Worm (Caenorhabditis elegans) whole organism, L4 larva: ENCODE data around the gene ada-2.

Experiments
- F49E8.2 ChIP-seq: sonication (generic microtip); optimal IDR thresholded peaks from 2 replicates; lab custom pipeline; 2016; ENCODE audit warnings: missing compliant biosample characterization, mild to moderate bottlenecking, missing genetic modification characterization, borderline replicate concordance
- R02D3.7 ChIP-seq: fragments of 150-350 bp; sonication (generic microtip); optimal IDR thresholded peaks from 3 replicates; lab custom pipeline; 2014; ENCODE audit warnings: missing biosample characterization, missing genetic modification characterization
- T20F7.1 ChIP-seq: fragments of 200-800 bp; sonication (Bioruptor generic); optimal IDR thresholded peaks from 2 replicates; lab custom pipeline; 2018; ENCODE audit warnings: mild to moderate bottlenecking, missing genetic modification characterization, missing compliant biosample characterization
- T26A8.4 ChIP-seq: fragments of 200-800 bp; sonication (Bioruptor generic); IDR thresholded peaks from 2 replicates; pipeline ENCODE4 v1.3.6; 2022; ENCODE audit warnings: missing genetic modification characterization, missing compliant biosample characterization
- Y5F2A.4 ChIP-seq: fragments of 200-800 bp; sonication (Bioruptor generic); optimal IDR thresholded peaks from 2 replicates; lab custom pipeline; 2018; ENCODE audit warnings: mild to moderate bottlenecking, missing genetic modification characterization, missing compliant biosample characterization
- ceh-28 ChIP-seq: fragments of 150-350 bp; optimal IDR thresholded peaks from 2 replicates; lab custom pipeline; 2014; ENCODE audit warnings: missing biosample characterization, missing genetic modification reagents, missing genetic modification characterization
- daf-16 ChIP-seq, 3 experiments: sonication (generic microtip); optimal IDR thresholded peaks; 2 replicates each; lab custom pipeline; 2016 to 2017; ENCODE audit warnings: missing genetic modification characterization in 3 of 3, missing genetic modification reagents in 3 of 3, mild to moderate bottlenecking in 2 of 3, missing compliant biosample characterization in 2 of 3, missing biosample characterization in 1 of 3, moderate library complexity in 1 of 3
- dmd-6 ChIP-seq: fragments of 200-800 bp; sonication (Bioruptor generic); IDR thresholded peaks from 2 replicates; pipeline ENCODE4 v1.3.6; 2022; ENCODE audit warnings: missing genetic modification reagents, missing genetic modification characterization, missing compliant biosample characterization
- dmd-9 ChIP-seq: fragments of 200-800 bp; sonication (Bioruptor generic); IDR thresholded peaks from 2 replicates; pipeline ENCODE4 v1.3.6; 2022; ENCODE audit warnings: missing genetic modification reagents, missing genetic modification characterization, missing compliant biosample characterization
- dve-1 ChIP-seq: sonication (generic microtip); optimal IDR thresholded peaks from 2 replicates; lab custom pipeline; 2017; ENCODE audit warnings: antibody characterized with exemption, mild to moderate bottlenecking, missing genetic modification characterization, missing compliant biosample characterization; ENCODE audit not compliant: insufficient read depth
- egl-43 ChIP-seq: fragments of 200-800 bp; sonication (Bioruptor generic); IDR thresholded peaks from 2 replicates; pipeline ENCODE4 v1.3.6; 2022; ENCODE audit warnings: missing genetic modification reagents, missing genetic modification characterization, missing compliant biosample characterization
- fos-1 ChIP-seq: fragments of 150-350 bp; optimal IDR thresholded peaks from 2 replicates; lab custom pipeline; 2014; ENCODE audit warnings: missing biosample characterization, missing genetic modification characterization
- hif-1 ChIP-seq, 2 experiments: sonication (generic microtip); optimal IDR thresholded peaks; 2 replicates each; lab custom pipeline; 2016 to 2017; ENCODE audit warnings: missing compliant biosample characterization in 2 of 2, missing genetic modification characterization in 2 of 2, missing genetic modification reagents in 2 of 2, missing genotype in 2 of 2, mild to moderate bottlenecking in 1 of 2
- hlh-11 ChIP-seq: fragments of 200-800 bp; sonication (Bioruptor generic); optimal IDR thresholded peaks from 2 replicates; lab custom pipeline; 2018; ENCODE audit warnings: mild to moderate bottlenecking, missing genetic modification characterization, missing compliant biosample characterization
- hlh-30 ChIP-seq: sonication (generic microtip); optimal IDR thresholded peaks from 2 replicates; lab custom pipeline; 2017; ENCODE audit warnings: antibody characterized with exemption, mild to moderate bottlenecking, missing genetic modification characterization, missing compliant biosample characterization; ENCODE audit not compliant: insufficient read depth
- lin-15B ChIP-seq: fragments of 150-350 bp; sonication (generic microtip); optimal IDR thresholded peaks from 3 replicates; lab custom pipeline; 2014; ENCODE audit warnings: missing biosample characterization, missing genetic modification characterization
- lin-38 ChIP-seq: fragments of 200-800 bp; sonication (Bioruptor generic); IDR thresholded peaks from 2 replicates; pipeline ENCODE4 v1.3.6; 2022; ENCODE audit warnings: missing genetic modification reagents, missing genetic modification characterization, missing compliant biosample characterization
- lin-39 ChIP-seq: fragments of 150-350 bp; optimal IDR thresholded peaks from 2 replicates; lab custom pipeline; 2014; ENCODE audit warnings: missing biosample characterization, missing genetic modification reagents, missing genetic modification characterization
- lir-3 ChIP-seq: sonication (generic microtip); optimal IDR thresholded peaks from 2 replicates; lab custom pipeline; 2016; ENCODE audit warnings: mild to moderate bottlenecking, missing genetic modification characterization, missing compliant biosample characterization
- lsy-2 ChIP-seq, 2 experiments: fragments of 150-350 bp in 1 of 2; sonication (generic microtip) in 1 of 2; optimal IDR thresholded peaks; 2 replicates each; lab custom pipeline; 2014 to 2017; ENCODE audit warnings: missing biosample characterization in 2 of 2, missing genetic modification characterization in 2 of 2
- madf-5 ChIP-seq, 2 experiments: fragments of 200-800 bp; sonication (Bioruptor generic); IDR thresholded peaks; 2 replicates each; pipeline ENCODE4 v1.3.6; 2022; ENCODE audit warnings: missing compliant biosample characterization in 2 of 2, missing genetic modification characterization in 2 of 2
- madf-9 ChIP-seq: fragments of 200-800 bp; sonication (Bioruptor generic); conservative IDR thresholded peaks from 2 replicates; pipeline ENCODE4 v1.3.6; 2022; ENCODE audit warnings: missing genetic modification reagents, missing genetic modification characterization, missing compliant biosample characterization
- mdl-1 ChIP-seq, 2 experiments: fragments of 150-350 bp in 1 of 2; sonication (generic microtip) in 1 of 2; optimal IDR thresholded peaks; 2 replicates each; lab custom pipeline; 2014 to 2017; ENCODE audit warnings: missing biosample characterization in 2 of 2, missing genetic modification characterization in 2 of 2
- nhr-28 ChIP-seq: fragments of 150-350 bp; optimal IDR thresholded peaks from 2 replicates; lab custom pipeline; 2014; ENCODE audit warnings: missing biosample characterization, missing genetic modification characterization
- nhr-6 ChIP-seq: fragments of 150-350 bp; optimal IDR thresholded peaks from 2 replicates; lab custom pipeline; 2014; ENCODE audit warnings: missing biosample characterization, missing genetic modification characterization
- nhr-77 ChIP-seq: fragments of 150-350 bp; optimal IDR thresholded peaks from 2 replicates; lab custom pipeline; 2014; ENCODE audit warnings: missing biosample characterization, missing genetic modification characterization
- pqm-1 ChIP-seq: sonication (generic microtip); optimal IDR thresholded peaks from 2 replicates; lab custom pipeline; 2017; ENCODE audit warnings: missing biosample characterization, missing genetic modification characterization
- snpc-1.2 ChIP-seq: fragments of 200-800 bp; sonication (Bioruptor generic); IDR thresholded peaks from 2 replicates; pipeline ENCODE4 v1.3.6; 2022; ENCODE audit warnings: missing genetic modification reagents, missing genetic modification characterization, missing compliant biosample characterization
- snpc-4 ChIP-seq: fragments of 150-350 bp; optimal IDR thresholded peaks from 2 replicates; lab custom pipeline; 2014; ENCODE audit warnings: missing biosample characterization, missing genetic modification characterization
- spr-1 ChIP-seq: sonication (generic microtip); optimal IDR thresholded peaks from 2 replicates; lab custom pipeline; 2016; ENCODE audit warnings: mild to moderate bottlenecking, missing genetic modification characterization, missing compliant biosample characterization
- spr-3 ChIP-seq: fragments of 200-800 bp; sonication (Bioruptor generic); optimal IDR thresholded peaks from 2 replicates; lab custom pipeline; 2018; ENCODE audit warnings: mild to moderate bottlenecking, missing genetic modification characterization, missing compliant biosample characterization
- unc-130 ChIP-seq: sonication (generic microtip); optimal IDR thresholded peaks from 2 replicates; lab custom pipeline; 2016; ENCODE audit warnings: missing genetic modification reagents, missing genetic modification characterization, missing compliant biosample characterization
- unc-62 ChIP-seq, 3 experiments: fragments of 150-350 bp in 1 of 3; sonication (generic microtip); optimal IDR thresholded peaks in 2 of 3; peaks in 1 of 3; 1 replicate in 1 of 3; 2 replicates in 2 of 3; lab custom pipeline; 2014 to 2017; ENCODE audit warnings: missing biosample characterization in 3 of 3, missing genetic modification characterization in 3 of 3, missing genetic modification reagents in 3 of 3, missing genotype in 1 of 3
- zag-1 ChIP-seq: fragments of 150-350 bp; optimal IDR thresholded peaks from 2 replicates; lab custom pipeline; 2014; ENCODE audit warnings: missing biosample characterization, missing genetic modification characterization
- ztf-11 ChIP-seq: fragments of 150-350 bp; optimal IDR thresholded peaks from 2 replicates; lab custom pipeline; 2014; ENCODE audit warnings: missing biosample characterization, missing genetic modification characterization

Gene ada-2

ce11 chrII:7251978-7252377 lies at the start of gene ada-2, which contains the start of gene prx-13:
ada-2 (plus strand) TSS chrII:7252259.
prx-13 (minus strand) TSS chrII:7252015.
- TF ChIP-seq lir-3 (tag; lab: Kevin White, UChicago) (peak; percentile 5), nhr-77 (tag; lab: Kevin White, UChicago) (peak; percentile 40), hlh-30 (peak; percentile 25), zag-1 (tag; lab: Kevin White, UChicago) (no peak), spr-3 (GFP tag; lab: Kevin White, UChicago) (no peak), T20F7.1 (GFP tag; lab: Kevin White, UChicago) (peak; percentile 46), daf-16 (GFP tag; optimal IDR thresholded peaks at IDR 0.05; lab: Kevin White, UChicago) (no peak), daf-16 (tag; optimal IDR thresholded peaks at IDR 0.05; lab: Kevin White, UChicago) (peak; percentile 37), dve-1 (tag; lab: Kevin White, UChicago) (peak; percentile 45), hlh-11 (peak; percentile 46), lsy-2 (tag; optimal IDR thresholded peaks at IDR 0.05; lab: Kevin White, UChicago) (peak in 1 of 2 experiments; percentile 3), lin-38 (GFP tag; lab: Robert Waterston, UW) (no peak), nhr-6 (tag; lab: Kevin White, UChicago) (peak; percentile 50), hif-1 (tag; optimal IDR thresholded peaks at IDR 0.05; lab: Kevin White, UChicago) (no peak), pqm-1 (tag; lab: Kevin White, UChicago) (peak; percentile 76), dmd-6 (GFP tag; lab: Robert Waterston, UW) (peak; percentile 53), nhr-28 (peak; percentile 98), F49E8.2 (no peak)

ce11 chrII:7203110-7203509 lies 48.9 kb upstream of the ada-2 start, which contains the start of gene srd-56:
srd-56 (minus strand) TSS chrII:7203210.
- TF ChIP-seq snpc-1.2 (GFP tag; lab: Robert Waterston, UW) = no peak
- no peak for TF ChIP-seq Y5F2A.4 (GFP tag; lab: Kevin White, UChicago)

- TF ChIP-seq mdl-1 (tag; optimal IDR thresholded peaks at IDR 0.05; lab: Kevin White, UChicago) (no peak), ceh-28 (tag; lab: Kevin White, UChicago) (no peak), snpc-4 (no peak), lin-15B (no peak), T26A8.4 (GFP tag; lab: Robert Waterston, UW) (no peak)
Measured at ce11 chrII:7204951-7205350, 47.1 kb upstream of the ada-2 start, which contains the start of gene srd-58. srd-58 (minus strand) TSS chrII:7205051.

ce11 chrII:7205388-7205787 lies 46.7 kb upstream of the ada-2 start, which contains the start of gene srd-59:
srd-59 (plus strand) TSS chrII:7205688.
- TF ChIP-seq unc-130 (GFP tag; lab: Kevin White, UChicago) (no peak), unc-62 (GFP tag; optimal IDR thresholded peaks at IDR 0.05 in 1 of 2; lab: Kevin White, UChicago) (no peak), unc-62 (tag; optimal IDR thresholded peaks at IDR 0.05; lab: Kevin White, UChicago) (no peak), R02D3.7 (tag; lab: Kevin White, UChicago) (no peak), madf-9 (GFP tag; lab: Robert Waterston, UW) (no peak), spr-1 (tag; lab: Kevin White, UChicago) (no peak), egl-43 (GFP tag; lab: Robert Waterston, UW) (no peak), hlh-11 (no peak), dmd-9 (GFP tag; lab: Robert Waterston, UW) (no peak), dve-1 (tag; lab: Kevin White, UChicago) (no peak), madf-5 (GFP tag; IDR thresholded peaks at IDR 0.05; lab: Robert Waterston, UW) (no peak), lin-39 (tag; lab: Kevin White, UChicago) (no peak), ztf-11 (tag; lab: Kevin White, UChicago) (no peak), fos-1 (tag; lab: Kevin White, UChicago) (no peak)
